Fruit fly (Drosophila melanogaster) whole organism, pupa: ENCODE measurements around the gene CG31269.

Source experiments
- CG10348 ChIP-seq: fragments of 200-800 bp; sonication (Bioruptor generic); IDR thresholded peaks from 2 replicates; pipeline ENCODE4 v1.3.6; 2022; ENCODE audit warnings: missing biosample characterization, missing genetic modification characterization
- CG12605 ChIP-seq: fragments of 200-800 bp; sonication (Bioruptor generic); IDR thresholded peaks from 2 replicates; pipeline ENCODE4 v1.3.6; 2022; ENCODE audit warnings: missing biosample characterization, missing genetic modification characterization
- CG13204 ChIP-seq: fragments of 200-800 bp; sonication (Bioruptor generic); optimal IDR thresholded peaks from 2 replicates; lab custom pipeline; 2018; ENCODE audit warnings: missing biosample characterization, mild to moderate bottlenecking, missing genetic modification characterization, moderate library complexity
- CG14655 ChIP-seq: fragments of 200-800 bp; sonication (Bioruptor generic); optimal IDR thresholded peaks from 3 replicates; lab custom pipeline; 2017; ENCODE audit warnings: mild to moderate bottlenecking, missing biosample characterization, missing genetic modification reagents, missing genetic modification characterization
- CG4496 ChIP-seq: fragments of 200-800 bp; sonication (Bioruptor generic); IDR thresholded peaks from 3 replicates; pipeline ENCODE4 v1.3.6; 2022; ENCODE audit warnings: missing biosample characterization, missing genetic modification characterization
- CG8159 ChIP-seq: fragments of 200-800 bp; sonication (Bioruptor generic); optimal IDR thresholded peaks from 3 replicates; lab custom pipeline; 2018; ENCODE audit warnings: missing biosample characterization, mild to moderate bottlenecking, missing genetic modification characterization, moderate library complexity
- CG8301 ChIP-seq: fragments of 200-800 bp; sonication (Bioruptor generic); optimal IDR thresholded peaks from 2 replicates; lab custom pipeline; 2018; ENCODE audit warnings: missing biosample characterization, mild to moderate bottlenecking, missing genetic modification characterization
- EcR ChIP-seq: fragments of 200-800 bp; sonication (Bioruptor generic); optimal IDR thresholded peaks from 3 replicates; lab custom pipeline; 2019; ENCODE audit warnings: missing biosample characterization, missing genetic modification characterization, mild to moderate bottlenecking, moderate library complexity, missing genetic modification reagents
- Snoo ChIP-seq: fragments of 200-800 bp; sonication (Bioruptor generic); optimal IDR thresholded peaks from 3 replicates; lab custom pipeline; 2017; ENCODE audit warnings: missing biosample characterization, mild to moderate bottlenecking, missing genetic modification characterization, inconsistent platforms
- fd96Ca ChIP-seq: fragments of 200-800 bp; sonication (Bioruptor generic); IDR thresholded peaks from 3 replicates; pipeline ENCODE4 v1.3.6; 2022; ENCODE audit warnings: missing biosample characterization, missing genetic modification characterization
- rn ChIP-seq: fragments of 200-800 bp; sonication (Bioruptor generic); IDR thresholded peaks from 2 replicates; pipeline ENCODE4 v1.3.6; 2022; ENCODE audit warnings: missing biosample characterization, missing genetic modification characterization

DNA sequence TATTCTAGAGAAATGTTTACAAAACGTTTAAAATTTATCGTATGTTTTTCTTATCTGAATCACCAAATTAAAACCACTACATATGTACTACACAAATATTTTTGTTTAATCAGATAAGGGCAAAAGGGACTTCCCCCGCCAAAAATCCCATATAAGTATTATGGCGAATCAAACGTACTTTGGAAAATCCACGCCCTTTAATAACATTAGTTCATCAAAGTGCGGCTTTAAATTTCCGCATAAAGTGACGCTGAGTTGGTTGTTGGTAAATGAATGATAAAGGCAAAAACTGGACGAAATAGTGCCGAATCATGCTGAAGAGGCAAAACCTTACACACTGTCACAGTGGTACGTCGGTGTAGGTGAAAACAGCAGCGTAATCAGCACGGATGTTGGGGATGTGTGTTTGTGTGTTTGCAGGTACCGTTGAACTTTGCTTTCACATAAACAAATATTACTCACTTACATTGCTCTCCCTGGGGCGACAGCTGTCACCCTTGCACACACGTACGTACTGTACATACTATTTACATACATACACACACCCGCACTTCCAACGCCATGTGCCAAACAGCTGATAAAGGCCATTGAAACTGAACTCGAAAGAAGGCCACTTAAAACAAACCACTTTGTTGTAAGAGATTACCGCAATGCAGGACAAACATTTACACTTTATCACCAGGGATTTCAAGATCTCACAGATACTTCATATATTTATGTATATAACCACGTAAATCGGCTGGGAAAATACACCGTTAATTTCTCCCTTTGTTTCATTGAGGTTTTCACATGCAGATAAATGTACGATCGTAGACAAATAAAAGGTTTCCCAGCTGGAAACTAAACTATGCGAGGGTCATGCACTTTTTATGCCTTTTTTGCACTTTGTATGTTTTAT lies 47.7 kb upstream of the CG31269 start:
- TF ChIP-seq CG14655 (GFP tag; lab: Kevin White, UChicago) = no peak
- TF ChIP-seq CG10348 (GFP tag; lab: Robert Waterston, UW) = no peak
- TF ChIP-seq CG12605 (GFP tag; lab: Robert Waterston, UW) = peak; percentile 36; the same call in 1 of the 2 replicates
- no peak for TF ChIP-seq fd96Ca
- peak; percentile 44; the same call in 1 of the 3 replicates for TF ChIP-seq CG4496
- TF ChIP-seq Snoo (tag; lab: Kevin White, UChicago) = no peak
- TF ChIP-seq CG8159 (tag; lab: Kevin White, UChicago) = no peak
- TF ChIP-seq EcR = peak; percentile 96
- peak; percentile 8 for TF ChIP-seq CG13204 (GFP tag; lab: Kevin White, UChicago)
- no peak for TF ChIP-seq rn (GFP tag; lab: Robert Waterston, UW)
- no peak for TF ChIP-seq CG8301
